Worm (Caenorhabditis elegans): Measurements from ENCODE around the gene cgt-3.

Gene cgt-3

DNA sequence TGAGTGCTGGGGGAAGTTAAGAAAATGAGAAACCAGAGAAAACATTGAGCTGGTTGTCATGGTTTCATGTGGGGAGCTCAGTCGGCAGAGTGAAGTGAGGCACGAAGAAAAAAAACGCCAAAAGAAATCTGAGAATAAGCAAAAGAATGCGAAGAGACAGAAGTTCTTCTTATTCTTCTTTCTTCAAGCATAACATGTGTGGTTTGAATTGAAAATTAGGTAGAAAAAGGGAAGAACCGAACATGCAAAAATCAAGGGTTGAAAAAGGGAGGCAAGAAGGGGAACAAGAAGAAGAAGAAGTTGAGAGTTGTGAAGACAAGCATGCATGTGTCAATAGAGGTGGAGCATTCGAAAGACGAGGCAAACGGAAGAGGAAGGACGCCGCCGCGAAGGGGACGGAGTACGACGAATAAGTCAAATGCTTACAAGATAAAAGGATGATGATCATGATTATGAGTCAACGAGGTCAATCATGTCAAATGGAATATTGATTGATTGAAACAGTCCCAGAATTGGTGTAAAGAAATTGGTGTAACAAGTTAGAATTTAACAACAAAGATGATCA is 46.8 kb downstream of the cgt-3 start:
- TF ChIP-seq hmg-11 (tag; optimal IDR thresholded peaks at IDR 0.05), result peak; percentile 21
- peak; percentile 54 for TF ChIP-seq fkh-10 (GFP tag; optimal IDR thresholded peaks at IDR 0.05)
- TF ChIP-seq lin-15B (tag; optimal IDR thresholded peaks at IDR 0.05), result no peak
- no peak for TF ChIP-seq ceh-9 (tag; optimal IDR thresholded peaks at IDR 0.05)

DNA sequence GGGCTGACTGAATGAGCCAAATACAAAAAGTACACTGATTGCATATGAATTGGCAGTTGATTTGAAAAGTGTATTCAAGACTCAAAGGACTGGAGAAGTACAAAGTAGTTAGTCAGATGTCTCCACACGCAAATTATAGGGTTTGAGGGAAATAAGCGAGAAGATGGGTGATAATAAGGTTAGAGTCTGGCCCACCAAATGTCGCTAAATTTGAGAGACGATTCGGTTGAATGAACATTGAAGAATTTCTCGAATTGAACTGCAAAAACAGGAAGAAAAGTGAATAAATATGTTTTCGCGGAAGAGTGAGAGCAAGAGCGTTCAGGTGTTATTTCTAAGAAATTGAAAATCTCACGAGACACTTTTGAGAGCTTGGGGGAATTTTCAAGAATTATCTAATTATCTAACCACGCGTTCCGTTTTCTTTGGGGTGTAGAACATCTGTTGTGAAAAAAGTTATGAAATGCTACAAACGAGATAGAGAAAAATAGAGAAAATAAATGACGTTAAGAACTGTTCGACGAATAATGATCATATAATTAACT is 48.5 kb downstream of the cgt-3 start:
- TF ChIP-seq tbx-2 (tag; optimal IDR thresholded peaks at IDR 0.05) (no peak), nhr-23 (tag; optimal IDR thresholded peaks at IDR 0.05) (no peak), ceh-9 (tag; optimal IDR thresholded peaks at IDR 0.05) (no peak), sea-2 (GFP tag; optimal IDR thresholded peaks at IDR 0.05) (no peak), lsy-12 (tag; optimal IDR thresholded peaks at IDR 0.05) (no peak), eor-1 (tag; optimal IDR thresholded peaks at IDR 0.05) (no peak), nhr-12 (tag; optimal IDR thresholded peaks at IDR 0.05) (no peak), mml-1 (tag; optimal IDR thresholded peaks at IDR 0.05) (no peak), aly-2 (tag; optimal IDR thresholded peaks at IDR 0.05) (no peak), nhr-76 (tag; optimal IDR thresholded peaks at IDR 0.05) (no peak), nhr-237 (tag; optimal IDR thresholded peaks at IDR 0.05) (no peak), hmg-11 (tag; optimal IDR thresholded peaks at IDR 0.05) (no peak), fos-1 (tag; optimal IDR thresholded peaks at IDR 0.05) (no peak), elt-1 (tag; optimal IDR thresholded peaks at IDR 0.05) (no peak), nhr-28 (tag; optimal IDR thresholded peaks at IDR 0.05) (no peak), ceh-28 (tag; optimal IDR thresholded peaks at IDR 0.05) (no peak), ceh-16 (tag; optimal IDR thresholded peaks at IDR 0.05) (no peak), nhr-11 (tag; optimal IDR thresholded peaks at IDR 0.05) (no peak)

ce11 chrII:5961317-5961716 is 50.2 kb downstream of the cgt-3 start, which contains the start of gene B0034.7:
B0034.7 (plus strand) TSS chrII:5961617.
- TF ChIP-seq ceh-82 (tag; optimal IDR thresholded peaks at IDR 0.05), result no peak
- no peak for TF ChIP-seq R02D3.7 (tag; optimal IDR thresholded peaks at IDR 0.05)
- TF ChIP-seq ama-1 (optimal IDR thresholded peaks at IDR 0.05), result no peak
- TF ChIP-seq nhr-43 (tag; optimal IDR thresholded peaks at IDR 0.05; ENCODE audit: poor library complexity, severe bottlenecking), result no peak
- TF ChIP-seq daf-12 (tag; optimal IDR thresholded peaks at IDR 0.05), result no peak
- no peak for TF ChIP-seq snpc-4 (tag; optimal IDR thresholded peaks at IDR 0.05)
- TF ChIP-seq jun-1 (tag; optimal IDR thresholded peaks at IDR 0.05), result no peak
- TF ChIP-seq zag-1 (tag; optimal IDR thresholded peaks at IDR 0.05), result no peak
- no peak for TF ChIP-seq unc-62 (GFP tag; optimal IDR thresholded peaks at IDR 0.05)

DNA sequence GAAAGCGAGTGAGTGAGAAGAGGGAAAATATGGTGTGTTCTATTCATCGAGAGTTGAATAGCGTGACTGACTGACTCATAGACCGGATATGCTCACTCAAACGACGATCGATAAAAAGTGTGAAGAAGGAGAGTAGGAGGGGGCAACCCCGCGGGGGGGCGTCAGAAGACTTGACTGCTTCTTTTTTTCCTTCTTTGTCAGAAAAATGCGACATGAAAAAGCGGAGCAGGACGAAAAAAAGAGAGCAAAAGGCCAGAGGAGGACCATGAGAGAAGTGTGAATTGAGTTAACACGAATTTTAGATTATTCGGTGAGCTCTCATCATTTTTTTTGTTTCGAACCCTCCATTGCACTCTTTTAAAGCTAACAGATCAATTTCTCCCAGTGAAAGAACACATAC is 51.2 kb downstream of the cgt-3 start:
- peak; percentile 20 for TF ChIP-seq hmg-11 (tag; optimal IDR thresholded peaks at IDR 0.05)
- no peak for TF ChIP-seq jun-1 (tag; optimal IDR thresholded peaks at IDR 0.05)
- TF ChIP-seq skn-1 (tag; optimal IDR thresholded peaks at IDR 0.05), result no peak
- no peak for TF ChIP-seq zag-1 (tag; optimal IDR thresholded peaks at IDR 0.05)
- peak; percentile 20 for TF ChIP-seq fkh-10 (GFP tag; optimal IDR thresholded peaks at IDR 0.05)
- no peak for TF ChIP-seq egl-5 (tag; optimal IDR thresholded peaks at IDR 0.05)
- TF ChIP-seq elt-2 (tag; optimal IDR thresholded peaks at IDR 0.05), result no peak
- no peak for TF ChIP-seq aly-2 (tag; optimal IDR thresholded peaks at IDR 0.05)
- no peak for TF ChIP-seq ztf-4 (tag; optimal IDR thresholded peaks at IDR 0.05)
- TF ChIP-seq elt-3 (tag; optimal IDR thresholded peaks at IDR 0.05), result no peak
- no peak for TF ChIP-seq nhr-77 (tag; optimal IDR thresholded peaks at IDR 0.05)
- no peak for TF ChIP-seq nhr-67 (tag; optimal IDR thresholded peaks at IDR 0.05)
- no peak for TF ChIP-seq lin-39 (tag; optimal IDR thresholded peaks at IDR 0.05)
- TF ChIP-seq lin-15B (tag; optimal IDR thresholded peaks at IDR 0.05), result no peak
- no peak for TF ChIP-seq nhr-23 (tag; optimal IDR thresholded peaks at IDR 0.05)
- no peak for TF ChIP-seq nhr-76 (tag; optimal IDR thresholded peaks at IDR 0.05)
- no peak for TF ChIP-seq lsy-12 (tag; optimal IDR thresholded peaks at IDR 0.05)
- no peak for TF ChIP-seq elt-1 (tag; optimal IDR thresholded peaks at IDR 0.05)
- TF ChIP-seq pqm-1 (tag; optimal IDR thresholded peaks at IDR 0.05), result no peak
- peak; percentile 45 for TF ChIP-seq nfya-1 (tag; optimal IDR thresholded peaks at IDR 0.05; ENCODE audit: insufficient read depth)
- no peak for TF ChIP-seq unc-62 (GFP tag; optimal IDR thresholded peaks at IDR 0.05)
- TF ChIP-seq tbx-2 (tag; optimal IDR thresholded peaks at IDR 0.05), result no peak
